Fruit fly (Drosophila melanogaster) whole organism, embryonic: ENCODE measurements around the gene cysu.

Experiments used
- Abd-B ChIP-seq: fragments of 200-800 bp; sonication (Bioruptor generic); optimal IDR thresholded peaks from 2 replicates; lab custom pipeline; 2018; ENCODE audit warnings: missing biosample characterization, mild to moderate bottlenecking, missing genetic modification characterization, moderate library complexity
- Bgb ChIP-seq: fragments of 200-800 bp; sonication (Bioruptor generic); IDR thresholded peaks from 2 replicates; pipeline ENCODE4 v1.3.6; 2022; ENCODE audit warnings: missing biosample characterization, missing genetic modification characterization; ENCODE audit not compliant: partially characterized antibody
- CG10209 ChIP-seq: fragments of 200-800 bp; sonication (Bioruptor generic); optimal IDR thresholded peaks from 3 replicates; lab custom pipeline; 2017; ENCODE audit warnings: missing biosample characterization, mild to moderate bottlenecking, missing genetic modification characterization, missing genetic modification reagents
- CG1024 ChIP-seq: fragments of 200-800 bp; sonication (Bioruptor generic); IDR thresholded peaks from 2 replicates; pipeline ENCODE4 v1.3.6; 2022; ENCODE audit warnings: missing biosample characterization, missing genetic modification characterization
- CG12942 ChIP-seq: fragments of 200-800 bp; sonication (Bioruptor generic); optimal IDR thresholded peaks from 3 replicates; lab custom pipeline; 2016; ENCODE audit warnings: missing biosample characterization, missing genetic modification characterization
- CG14667 ChIP-seq: fragments of 200-800 bp; sonication (Bioruptor generic); IDR thresholded peaks from 2 replicates; pipeline ENCODE4 v1.3.6; 2022; ENCODE audit warnings: missing biosample characterization, missing genetic modification characterization
- CG1602 ChIP-seq: fragments of 200-800 bp; sonication (Bioruptor generic); optimal IDR thresholded peaks from 3 replicates; lab custom pipeline; 2016; ENCODE audit warnings: missing biosample characterization, missing genetic modification characterization
- CG16815 ChIP-seq: fragments of 200-800 bp; sonication (Bioruptor generic); optimal IDR thresholded peaks from 3 replicates; lab custom pipeline; 2017; ENCODE audit warnings: missing biosample characterization, mild to moderate bottlenecking, missing genetic modification characterization
- CG16863 ChIP-seq: fragments of 200-800 bp; sonication (Bioruptor generic); optimal IDR thresholded peaks from 3 replicates; lab custom pipeline; 2016; ENCODE audit warnings: missing biosample characterization, missing genetic modification characterization
- CG17912 ChIP-seq: fragments of 200-800 bp; sonication (Bioruptor generic); optimal IDR thresholded peaks from 2 replicates; lab custom pipeline; 2018; ENCODE audit warnings: missing biosample characterization, mild to moderate bottlenecking, missing genetic modification characterization
- CG1832 ChIP-seq: fragments of 200-800 bp; sonication (Bioruptor generic); optimal IDR thresholded peaks from 2 replicates; lab custom pipeline; 2017; ENCODE audit warnings: missing biosample characterization, mild to moderate bottlenecking, missing genetic modification characterization, inconsistent platforms
- CG2120 ChIP-seq: fragments of 200-800 bp; sonication (Bioruptor generic); optimal IDR thresholded peaks from 3 replicates; lab custom pipeline; 2016; ENCODE audit warnings: missing biosample characterization, missing genetic modification characterization
- CG2678 ChIP-seq: fragments of 200-800 bp; sonication (Bioruptor generic); optimal IDR thresholded peaks from 3 replicates; lab custom pipeline; 2019; ENCODE audit warnings: missing biosample characterization, mild to moderate bottlenecking, missing genetic modification characterization, moderate library complexity
- CG4282 ChIP-seq: fragments of 200-800 bp; sonication (Bioruptor generic); optimal IDR thresholded peaks from 2 replicates; lab custom pipeline; 2016; ENCODE audit warnings: missing biosample characterization, missing genetic modification characterization
- CG6654 ChIP-seq: fragments of 200-800 bp; sonication (Bioruptor generic); optimal IDR thresholded peaks from 2 replicates; lab custom pipeline; 2017; ENCODE audit warnings: missing biosample characterization, mild to moderate bottlenecking, missing genetic modification characterization
- CG7745 ChIP-seq: fragments of 200-800 bp; sonication (Bioruptor generic); optimal IDR thresholded peaks from 2 replicates; lab custom pipeline; 2018; ENCODE audit warnings: missing biosample characterization, mild to moderate bottlenecking, missing genetic modification characterization, moderate library complexity
- CG8089 ChIP-seq: fragments of 200-800 bp; sonication (Bioruptor generic); optimal IDR thresholded peaks from 3 replicates; lab custom pipeline; 2016; ENCODE audit warnings: missing biosample characterization, missing genetic modification characterization
- CG8281 ChIP-seq: fragments of 200-800 bp; sonication (Bioruptor generic); optimal IDR thresholded peaks from 2 replicates; lab custom pipeline; 2018; ENCODE audit warnings: missing biosample characterization, mild to moderate bottlenecking, missing genetic modification characterization, moderate library complexity
- CG8765 ChIP-seq: fragments of 200-800 bp; sonication (Bioruptor generic); IDR thresholded peaks from 2 replicates; pipeline ENCODE4 v1.3.6; 2022; ENCODE audit warnings: missing biosample characterization, missing genetic modification characterization
- CG8944 ChIP-seq: fragments of 200-800 bp; sonication (Bioruptor generic); optimal IDR thresholded peaks from 3 replicates; lab custom pipeline; 2016; ENCODE audit warnings: missing biosample characterization, missing genetic modification characterization
- D19A ChIP-seq: fragments of 200-800 bp; optimal IDR thresholded peaks from 3 replicates; lab custom pipeline; 2019; ENCODE audit warnings: missing biosample characterization, mild to moderate bottlenecking, missing genetic modification characterization, moderate library complexity
- E2f2 ChIP-seq: fragments of 200-800 bp; sonication (Bioruptor generic); IDR thresholded peaks from 2 replicates; pipeline ENCODE4 v1.3.6; 2022; ENCODE audit warnings: missing biosample characterization, missing genetic modification characterization
- HLH54F ChIP-seq: fragments of 200-800 bp; sonication (Bioruptor generic); optimal IDR thresholded peaks from 3 replicates; lab custom pipeline; 2016; ENCODE audit warnings: missing biosample characterization, missing genetic modification characterization
- Hmr ChIP-seq: fragments of 200-800 bp; sonication (Bioruptor generic); optimal IDR thresholded peaks from 3 replicates; lab custom pipeline; 2017; ENCODE audit warnings: mild to moderate bottlenecking, missing biosample characterization, missing genetic modification reagents, missing genetic modification characterization
- Hr78 ChIP-seq, 2 experiments: fragments of 200-800 bp in 1 of 2; fragments of >200 bp in 1 of 2; sonication (Bioruptor generic) in 1 of 2; optimal IDR thresholded peaks; 2 replicates each; lab custom pipeline; 2017 to 2019; ENCODE audit warnings: missing biosample characterization in 2 of 2, missing genetic modification characterization in 2 of 2, mild to moderate bottlenecking in 1 of 2, moderate library complexity in 1 of 2
- Lim3 ChIP-seq: fragments of 200-800 bp; sonication (Bioruptor generic); IDR thresholded peaks from 2 replicates; pipeline ENCODE4 v1.3.6; 2022; ENCODE audit warnings: missing biosample characterization, missing genetic modification characterization
- Mad ChIP-seq: fragments of 200-800 bp; sonication (Bioruptor generic); optimal IDR thresholded peaks from 2 replicates; lab custom pipeline; 2016; ENCODE audit warnings: missing biosample characterization, missing genetic modification characterization
- Opbp ChIP-seq: fragments of 200-800 bp; sonication (Bioruptor generic); IDR thresholded peaks from 3 replicates; pipeline ENCODE4 v1.3.6; 2022; ENCODE audit warnings: missing biosample characterization, missing genetic modification characterization; ENCODE audit not compliant: partially characterized antibody
- Optix ChIP-seq: fragments of 200-800 bp; sonication (Bioruptor generic); IDR thresholded peaks from 3 replicates; pipeline ENCODE4 v1.3.6; 2022; ENCODE audit warnings: missing biosample characterization, missing genetic modification characterization
- Vsx1 ChIP-seq: fragments of 200-800 bp; sonication (Bioruptor generic); optimal IDR thresholded peaks from 2 replicates; lab custom pipeline; 2017; ENCODE audit warnings: missing biosample characterization, mild to moderate bottlenecking, missing genetic modification characterization, missing genetic modification reagents
- chn ChIP-seq: fragments of 200-800 bp; sonication (Bioruptor generic); optimal IDR thresholded peaks from 2 replicates; lab custom pipeline; 2016; ENCODE audit warnings: missing biosample characterization, missing genetic modification characterization
- ci ChIP-seq: fragments of 200-800 bp; sonication (Bioruptor generic); IDR thresholded peaks from 3 replicates; pipeline ENCODE4 v1.3.6; 2022; ENCODE audit warnings: missing biosample characterization, missing genetic modification characterization
- dati ChIP-seq: fragments of 200-800 bp; sonication (Bioruptor generic); IDR thresholded peaks from 2 replicates; pipeline ENCODE4 v1.3.6; 2022; ENCODE audit warnings: missing biosample characterization, missing genetic modification characterization
- gcm ChIP-seq: fragments of 200-800 bp; sonication (Bioruptor generic); optimal IDR thresholded peaks from 2 replicates; lab custom pipeline; 2019; ENCODE audit warnings: missing biosample characterization, mild to moderate bottlenecking, missing genetic modification characterization, moderate library complexity
- gcm2 ChIP-seq: fragments of 200-800 bp; sonication (Bioruptor generic); optimal IDR thresholded peaks from 2 replicates; lab custom pipeline; 2016; ENCODE audit warnings: missing biosample characterization, missing genetic modification characterization
- gfzf ChIP-seq: fragments of 200-800 bp; sonication (Bioruptor generic); optimal IDR thresholded peaks from 2 replicates; lab custom pipeline; 2016; ENCODE audit warnings: missing biosample characterization, mild to moderate bottlenecking, missing genetic modification characterization, moderate library complexity
- ham ChIP-seq: fragments of 200-800 bp; sonication (Bioruptor generic); IDR thresholded peaks from 2 replicates; pipeline ENCODE4 v1.3.6; 2022; ENCODE audit warnings: missing biosample characterization, missing genetic modification characterization
- jing ChIP-seq: fragments of 200-800 bp; sonication (Bioruptor generic); optimal IDR thresholded peaks from 2 replicates; lab custom pipeline; 2018; ENCODE audit warnings: missing biosample characterization, mild to moderate bottlenecking, missing genetic modification characterization
- lbe ChIP-seq: fragments of 200-800 bp; sonication (Bioruptor generic); optimal IDR thresholded peaks from 2 replicates; lab custom pipeline; 2016; ENCODE audit warnings: missing biosample characterization, mild to moderate bottlenecking, missing genetic modification characterization
- odd ChIP-seq: fragments of 200-800 bp; sonication (Bioruptor generic); optimal IDR thresholded peaks from 2 replicates; lab custom pipeline; 2017; ENCODE audit warnings: missing biosample characterization, mild to moderate bottlenecking, missing genetic modification characterization
- p53 ChIP-seq: fragments of 200-800 bp; sonication (Bioruptor generic); optimal IDR thresholded peaks from 2 replicates; lab custom pipeline; 2016; ENCODE audit warnings: missing biosample characterization, missing genetic modification characterization
- pb ChIP-seq: fragments of 200-800 bp; sonication (Bioruptor generic); optimal IDR thresholded peaks from 3 replicates; lab custom pipeline; 2016; ENCODE audit warnings: missing biosample characterization, missing genetic modification characterization
- seq ChIP-seq: fragments of 200-800 bp; sonication (Bioruptor generic); IDR thresholded peaks from 2 replicates; pipeline ENCODE4 v1.3.6; 2022; ENCODE audit warnings: missing biosample characterization, missing genetic modification characterization
- slp2 ChIP-seq: fragments of 200-800 bp; sonication (Bioruptor generic); optimal IDR thresholded peaks from 2 replicates; lab custom pipeline; 2016; ENCODE audit warnings: missing biosample characterization, missing genetic modification characterization
- so ChIP-seq: fragments of 200-800 bp; sonication (Bioruptor generic); IDR thresholded peaks from 3 replicates; pipeline ENCODE4 v1.3.6; 2022; ENCODE audit warnings: missing biosample characterization, missing genetic modification characterization
- sob ChIP-seq: fragments of 200-800 bp; sonication (Bioruptor generic); IDR thresholded peaks from 2 replicates; pipeline ENCODE4 v1.3.6; 2022; ENCODE audit warnings: missing biosample characterization, missing genetic modification characterization
- ssp ChIP-seq: fragments of 200-800 bp; sonication (Bioruptor generic); IDR thresholded peaks from 2 replicates; pipeline ENCODE4 v1.3.6; 2022; ENCODE audit warnings: missing biosample characterization, missing genetic modification characterization
- sug ChIP-seq: fragments of 200-800 bp; optimal IDR thresholded peaks from 2 replicates; lab custom pipeline; 2019; ENCODE audit warnings: missing biosample characterization, mild to moderate bottlenecking, missing genetic modification characterization, moderate library complexity
- trem ChIP-seq: fragments of 200-800 bp; optimal IDR thresholded peaks from 3 replicates; lab custom pipeline; 2019; ENCODE audit warnings: missing biosample characterization, mild to moderate bottlenecking, missing genetic modification characterization, moderate library complexity
- tx ChIP-seq: fragments of 200-800 bp; sonication (Bioruptor generic); optimal IDR thresholded peaks from 2 replicates; lab custom pipeline; 2016; ENCODE audit warnings: missing biosample characterization, missing genetic modification characterization

Gene cysu

DNA sequence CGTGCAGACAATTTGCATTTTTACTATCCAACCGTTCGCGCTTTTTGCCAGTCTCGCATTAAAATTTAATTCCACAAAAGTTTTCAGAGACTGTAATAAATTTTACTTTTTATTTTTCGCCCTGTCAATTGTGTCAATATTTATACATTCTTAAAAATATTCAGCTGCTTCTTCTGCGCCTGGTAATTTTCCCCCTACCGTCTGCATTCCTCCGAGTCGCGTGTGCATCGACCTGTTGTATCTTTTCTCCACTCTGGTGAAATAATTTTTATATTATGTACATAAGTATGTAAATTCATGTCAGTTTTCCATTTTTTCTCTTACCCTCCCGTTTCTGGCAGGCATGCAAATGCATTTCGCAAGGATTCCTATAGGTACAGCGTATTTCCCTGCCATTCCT lies 22.4 kb upstream of the cysu start, which contains the start of gene CG34279:
Gene CG34279 (minus strand): TSS at position 101 of the 400 bp plus-strand sequence.
- TF ChIP-seq jing (GFP tag; lab: Kevin White, UChicago) (no peak), Mad (no peak), slp2 (GFP tag; lab: Kevin White, UChicago) (no peak), dati (no peak), CG16863 (GFP tag; lab: Kevin White, UChicago) (no peak), p53 (no peak), CG8281 (tag; lab: Kevin White, UChicago) (no peak), sug (no peak), CG1024 (GFP tag; lab: Robert Waterston, UW) (no peak), gfzf (GFP tag; lab: Kevin White, UChicago) (no peak), CG1602 (no peak), tx (GFP tag; lab: Kevin White, UChicago) (no peak), Hmr (GFP tag; lab: Kevin White, UChicago) (no peak)

DNA sequence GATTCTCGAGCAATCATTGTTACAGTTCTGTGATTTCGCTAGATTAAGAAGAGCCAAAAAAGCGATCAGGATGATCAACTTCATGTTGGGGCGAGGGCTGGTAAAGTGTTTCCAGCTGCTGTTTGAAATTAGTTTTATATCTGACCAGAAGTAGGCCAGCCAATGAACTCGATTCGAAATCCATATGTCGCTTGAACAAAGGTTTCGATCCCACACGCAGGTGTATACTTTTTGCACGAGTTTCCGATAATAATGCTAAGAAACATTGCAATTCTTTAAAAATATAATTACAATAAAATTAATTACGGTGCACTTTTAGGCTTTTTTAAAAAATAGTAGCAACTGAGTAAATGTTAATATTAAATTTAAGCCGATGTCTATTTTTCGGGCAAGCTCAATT lies 21.9 kb upstream of the cysu start, which contains the start of gene CG34280:
Gene CG34280 (minus strand): TSS at position 101 of the 400 bp plus-strand sequence.
- no peak for TF ChIP-seq ham
- no peak for TF ChIP-seq CG8944
- TF ChIP-seq E2f2 (GFP tag; lab: Robert Waterston, UW) = no peak
- TF ChIP-seq, all 482 proteins: peak for 0

DNA sequence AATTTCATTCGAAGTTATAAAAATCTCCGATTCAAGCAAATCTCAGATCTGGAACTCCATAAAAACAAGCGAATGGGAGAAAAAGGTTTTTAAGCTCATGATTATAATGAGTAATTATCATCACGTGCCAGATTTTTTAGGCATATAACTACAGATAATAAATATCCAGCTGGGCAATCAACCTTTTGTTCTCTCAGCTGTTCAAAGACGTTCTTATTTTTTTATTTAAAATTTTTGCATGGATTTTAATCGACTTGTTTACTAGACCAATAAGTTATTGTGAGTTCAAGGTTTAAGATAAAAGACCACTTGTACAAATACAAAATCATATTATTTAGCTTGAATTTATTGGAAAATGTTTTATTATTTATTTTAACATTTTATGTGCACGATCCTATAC lies 21.4 kb upstream of the cysu start:
- TF ChIP-seq CG2678 (tag; lab: Kevin White, UChicago) (peak; percentile 6), sob (GFP tag; lab: Robert Waterston, UW) (no peak), gcm2 (GFP tag; lab: Kevin White, UChicago) (no peak), Optix (GFP tag; lab: Robert Waterston, UW) (no peak), gcm (no peak), CG16815 (GFP tag; lab: Kevin White, UChicago) (no peak), CG2120 (GFP tag; lab: Kevin White, UChicago) (peak; percentile 32), Abd-B (GFP tag; lab: Kevin White, UChicago) (no peak), CG1832 (no peak), chn (no peak), CG7745 (tag; lab: Kevin White, UChicago) (no peak), lbe (GFP tag; lab: Kevin White, UChicago) (peak; percentile 75), Hr78 (GFP tag; optimal IDR thresholded peaks at IDR 0.05; lab: Kevin White, UChicago) (no peak), CG6654 (GFP tag; lab: Kevin White, UChicago) (no peak), ci (GFP tag; lab: Robert Waterston, UW) (no peak), Opbp (GFP tag; lab: Robert Waterston, UW) (no peak), Bgb (GFP tag; lab: Robert Waterston, UW) (no peak), E2f2 (GFP tag; lab: Robert Waterston, UW) (no peak), CG10209 (GFP tag; lab: Kevin White, UChicago) (no peak), pb (GFP tag; lab: Kevin White, UChicago) (no peak), HLH54F (GFP tag; lab: Kevin White, UChicago) (no peak), CG12942 (GFP tag; lab: Kevin White, UChicago) (no peak), D19A (no peak), CG14667 (no peak), Lim3 (GFP tag; lab: Robert Waterston, UW) (no peak), ssp (GFP tag; lab: Robert Waterston, UW) (no peak), trem (tag; lab: Kevin White, UChicago) (no peak), so (GFP tag; lab: Robert Waterston, UW) (no peak), seq (GFP tag; lab: Robert Waterston, UW) (no peak), odd (GFP tag; lab: Kevin White, UChicago) (no peak), CG8089 (no peak), Vsx1 (GFP tag; lab: Kevin White, UChicago) (no peak), CG4282 (GFP tag; lab: Kevin White, UChicago) (no peak), CG17912 (no peak), CG8765 (GFP tag; lab: Robert Waterston, UW) (no peak)
